Fruit fly (Drosophila melanogaster) whole organism, adult: ENCODE results near the gene aln.

ENCODE experiments used
- CG11617 ChIP-seq: fragments of 200-800 bp; sonication (Bioruptor generic); optimal IDR thresholded peaks from 2 replicates; lab custom pipeline; 2017; ENCODE audit warnings: mild to moderate bottlenecking, missing biosample characterization, missing genetic modification reagents, missing genetic modification characterization
- CG12768 ChIP-seq: fragments of 200-800 bp; sonication (Bioruptor generic); optimal IDR thresholded peaks from 2 replicates; lab custom pipeline; 2017; ENCODE audit warnings: missing biosample characterization, missing genetic modification characterization, mild to moderate bottlenecking, moderate library complexity, missing genetic modification reagents
- CG14711 ChIP-seq: fragments of 200-800 bp; sonication (Bioruptor generic); optimal IDR thresholded peaks from 2 replicates; lab custom pipeline; 2018; ENCODE audit warnings: missing biosample characterization, mild to moderate bottlenecking, missing genetic modification characterization, moderate library complexity
- CG1620 ChIP-seq: fragments of 200-800 bp; sonication (Bioruptor generic); optimal IDR thresholded peaks from 2 replicates; lab custom pipeline; 2016; ENCODE audit warnings: missing biosample characterization, missing genetic modification characterization
- CG33017 ChIP-seq: fragments of 200-800 bp; sonication (Bioruptor generic); optimal IDR thresholded peaks from 2 replicates; lab custom pipeline; 2018; ENCODE audit warnings: missing biosample characterization, mild to moderate bottlenecking, missing genetic modification characterization, moderate library complexity
- CG5204 ChIP-seq: fragments of 200-800 bp; sonication (Bioruptor generic); optimal IDR thresholded peaks from 2 replicates; lab custom pipeline; 2016; ENCODE audit warnings: missing biosample characterization, missing genetic modification characterization
- CG7045 ChIP-seq: fragments of 200-800 bp; sonication (Bioruptor generic); optimal IDR thresholded peaks from 2 replicates; lab custom pipeline; 2017; ENCODE audit warnings: missing biosample characterization, mild to moderate bottlenecking, missing genetic modification characterization
- CG7101 ChIP-seq: fragments of 200-800 bp; sonication (Bioruptor generic); optimal IDR thresholded peaks from 2 replicates; lab custom pipeline; 2018; ENCODE audit warnings: missing biosample characterization, mild to moderate bottlenecking, missing genetic modification characterization, moderate library complexity
- Clk ChIP-seq: fragments of 200-800 bp; sonication (Bioruptor generic); optimal IDR thresholded peaks from 2 replicates; lab custom pipeline; 2017; ENCODE audit warnings: missing biosample characterization, missing genetic modification characterization
- Crg-1 ChIP-seq: fragments of 200-800 bp; sonication (Bioruptor generic); optimal IDR thresholded peaks from 2 replicates; lab custom pipeline; 2016; ENCODE audit warnings: missing biosample characterization, missing genetic modification characterization
- Hr96 ChIP-seq: fragments of 200-800 bp; sonication (Bioruptor generic); optimal IDR thresholded peaks from 2 replicates; lab custom pipeline; 2016; ENCODE audit warnings: missing biosample characterization, missing genetic modification characterization
- Mnt ChIP-seq: fragments of 200-800 bp; sonication (Bioruptor generic); optimal IDR thresholded peaks from 2 replicates; lab custom pipeline; 2016; ENCODE audit warnings: missing biosample characterization, mild to moderate bottlenecking, missing genetic modification characterization
- bab1 ChIP-seq: fragments of 200-800 bp; sonication (Bioruptor generic); optimal IDR thresholded peaks from 3 replicates; lab custom pipeline; 2019; ENCODE audit warnings: missing biosample characterization, mild to moderate bottlenecking, missing genetic modification characterization, moderate library complexity
- cic ChIP-seq: fragments of 200-800 bp; sonication (Bioruptor generic); optimal IDR thresholded peaks from 2 replicates; lab custom pipeline; 2017; ENCODE audit warnings: missing biosample characterization, mild to moderate bottlenecking, missing genetic modification characterization, moderate library complexity
- cnc ChIP-seq, 2 experiments: fragments of >200 bp; optimal IDR thresholded peaks; 2 replicates each; lab custom pipeline; 2017
- kay ChIP-seq: fragments of 200-800 bp; sonication (Bioruptor generic); peaks from one replicate; lab custom pipeline; 2016; ENCODE audit warnings: missing biosample characterization, missing genetic modification characterization, borderline replicate concordance
- ovo ChIP-seq: fragments of 200-800 bp; sonication (Bioruptor generic); optimal IDR thresholded peaks from 2 replicates; lab custom pipeline; 2016; ENCODE audit warnings: missing biosample characterization, missing genetic modification characterization
- pad ChIP-seq: fragments of 200-800 bp; sonication (Bioruptor generic); optimal IDR thresholded peaks from 3 replicates; lab custom pipeline; 2017; ENCODE audit warnings: missing biosample characterization, missing genetic modification characterization, mild to moderate bottlenecking, moderate library complexity, missing genetic modification reagents
- tj ChIP-seq: fragments of 200-800 bp; sonication (Bioruptor generic); optimal IDR thresholded peaks from 3 replicates; lab custom pipeline; 2017; ENCODE audit warnings: missing biosample characterization, mild to moderate bottlenecking, missing genetic modification characterization, moderate library complexity
- toe ChIP-seq: fragments of 200-800 bp; sonication (Bioruptor generic); optimal IDR thresholded peaks from 2 replicates; lab custom pipeline; 2016; ENCODE audit warnings: missing biosample characterization, missing genetic modification characterization

Gene aln

dm6 chr3L:1010969-1011368 is 17.2 kb downstream of the aln start:
- TF ChIP-seq Hr96 (GFP tag; lab: Kevin White, UChicago), result no peak
- no peak for TF ChIP-seq CG14711 (tag; lab: Kevin White, UChicago)
- no peak for TF ChIP-seq tj (GFP tag; lab: Kevin White, UChicago)
- no peak for TF ChIP-seq ovo (GFP tag; lab: Kevin White, UChicago)
- TF ChIP-seq CG7045, result peak; percentile 31
- no peak for TF ChIP-seq cnc (optimal IDR thresholded peaks at IDR 0.05; lab: Kevin White, UChicago)
- no peak for TF ChIP-seq Clk (GFP tag; lab: Kevin White, UChicago)

dm6 chr3L:1019876-1020275 is 26.1 kb downstream of the aln start:
- TF ChIP-seq CG7101 (tag; lab: Kevin White, UChicago), result no peak
- TF ChIP-seq CG12768, result no peak
- no peak for TF ChIP-seq tj (GFP tag; lab: Kevin White, UChicago)
- no peak for TF ChIP-seq CG1620 (GFP tag; lab: Kevin White, UChicago)
- TF ChIP-seq Mnt (GFP tag; lab: Kevin White, UChicago), result no peak
- TF ChIP-seq pad (GFP tag; lab: Kevin White, UChicago), result no peak
- TF ChIP-seq kay (GFP tag; lab: Kevin White, UChicago), result no peak
- TF ChIP-seq CG14711 (tag; lab: Kevin White, UChicago), result no peak

dm6 chr3L:1021642-1022041 is 27.9 kb downstream of the aln start:
- no peak for TF ChIP-seq CG1620 (GFP tag; lab: Kevin White, UChicago)
- TF ChIP-seq cic, result no peak
- TF ChIP-seq CG14711 (tag; lab: Kevin White, UChicago), result no peak
- no peak for TF ChIP-seq CG7101 (tag; lab: Kevin White, UChicago)
- TF ChIP-seq cnc (optimal IDR thresholded peaks at IDR 0.05; lab: Kevin White, UChicago), result no peak
- no peak for TF ChIP-seq CG7045
- TF ChIP-seq tj (GFP tag; lab: Kevin White, UChicago), result no peak
- TF ChIP-seq CG11617 (GFP tag; lab: Kevin White, UChicago), result no peak

dm6 chr3L:1022206-1022605 is 28.4 kb downstream of the aln start:
- TF ChIP-seq ovo (GFP tag; lab: Kevin White, UChicago), result no peak
- no peak for TF ChIP-seq CG7045
- no peak for TF ChIP-seq CG5204
- TF ChIP-seq Clk (GFP tag; lab: Kevin White, UChicago), result no peak
- no peak for TF ChIP-seq CG14711 (tag; lab: Kevin White, UChicago)
- TF ChIP-seq CG11617 (GFP tag; lab: Kevin White, UChicago), result no peak
- TF ChIP-seq Mnt (GFP tag; lab: Kevin White, UChicago), result no peak
- no peak for TF ChIP-seq CG12768
- no peak for TF ChIP-seq Hr96 (GFP tag; lab: Kevin White, UChicago)
- TF ChIP-seq cnc (optimal IDR thresholded peaks at IDR 0.05; lab: Kevin White, UChicago), result no peak
- no peak for TF ChIP-seq CG33017 (tag; lab: Kevin White, UChicago)
- TF ChIP-seq tj (GFP tag; lab: Kevin White, UChicago), result no peak
- TF ChIP-seq Crg-1 (GFP tag; lab: Kevin White, UChicago), result no peak
- no peak for TF ChIP-seq kay (GFP tag; lab: Kevin White, UChicago)
- no peak for TF ChIP-seq pad (GFP tag; lab: Kevin White, UChicago)
- TF ChIP-seq CG1620 (GFP tag; lab: Kevin White, UChicago), result no peak
- TF ChIP-seq bab1 (GFP tag; lab: Kevin White, UChicago), result no peak
- TF ChIP-seq cic, result no peak
- no peak for TF ChIP-seq toe (GFP tag; lab: Kevin White, UChicago)

- TF ChIP-seq Clk (GFP tag; lab: Kevin White, UChicago) (no peak), bab1 (GFP tag; lab: Kevin White, UChicago) (peak; percentile 7), CG12768 (peak; percentile 18)
These were observed 29.0 kb downstream of the aln start for dm6 chr3L:1022783-1023182.

- TF ChIP-seq Crg-1 (GFP tag; lab: Kevin White, UChicago), result no peak
- no peak for TF ChIP-seq cic
- no peak for TF ChIP-seq ovo (GFP tag; lab: Kevin White, UChicago)
- no peak for TF ChIP-seq CG1620 (GFP tag; lab: Kevin White, UChicago)
- TF ChIP-seq CG7101 (tag; lab: Kevin White, UChicago), result no peak
- no peak for TF ChIP-seq kay (GFP tag; lab: Kevin White, UChicago)
- TF ChIP-seq Clk (GFP tag; lab: Kevin White, UChicago), result no peak
- TF ChIP-seq CG5204, result no peak
- TF ChIP-seq toe (GFP tag; lab: Kevin White, UChicago), result no peak
- no peak for TF ChIP-seq bab1 (GFP tag; lab: Kevin White, UChicago)
- no peak for TF ChIP-seq CG14711 (tag; lab: Kevin White, UChicago)
- TF ChIP-seq CG12768, result no peak
- no peak for TF ChIP-seq CG7045
- TF ChIP-seq CG11617 (GFP tag; lab: Kevin White, UChicago), result no peak
- TF ChIP-seq Mnt (GFP tag; lab: Kevin White, UChicago), result no peak
- TF ChIP-seq CG33017 (tag; lab: Kevin White, UChicago), result no peak
- TF ChIP-seq pad (GFP tag; lab: Kevin White, UChicago), result no peak
- TF ChIP-seq Hr96 (GFP tag; lab: Kevin White, UChicago), result no peak
- TF ChIP-seq tj (GFP tag; lab: Kevin White, UChicago), result no peak
- TF ChIP-seq cnc (optimal IDR thresholded peaks at IDR 0.05; lab: Kevin White, UChicago), result no peak
These were observed 29.9 kb downstream of the aln start for dm6 chr3L:1023728-1024127.
